Worm (Caenorhabditis elegans) whole organism, mixed stage, embryonic: Measurements from ENCODE around the gene B0524.2.

Experiments used
- M03D4.4 ChIP-seq: sonication (generic microtip); optimal IDR thresholded peaks from 2 replicates; lab custom pipeline; 2017; ENCODE audit warnings: mild to moderate bottlenecking, missing genetic modification characterization, missing compliant biosample characterization
- bed-3 ChIP-seq: fragments of 200-800 bp; sonication (Bioruptor generic); optimal IDR thresholded peaks from 3 replicates; lab custom pipeline; 2018; ENCODE audit warnings: mild to moderate bottlenecking, missing genetic modification characterization, moderate library complexity, missing compliant biosample characterization
- blmp-1 ChIP-seq: fragments of 150-350 bp; optimal IDR thresholded peaks from 2 replicates; lab custom pipeline; 2014; ENCODE audit warnings: missing biosample characterization, missing genetic modification characterization
- ceh-39 ChIP-seq: fragments of 150-350 bp; optimal IDR thresholded peaks from 2 replicates; lab custom pipeline; 2014; ENCODE audit warnings: missing biosample characterization, missing genetic modification characterization
- ceh-43 ChIP-seq: fragments of 200-800 bp; sonication (Bioruptor generic); optimal IDR thresholded peaks from 2 replicates; lab custom pipeline; 2018; ENCODE audit warnings: mild to moderate bottlenecking, missing genetic modification characterization, moderate library complexity, missing compliant biosample characterization
- ceh-83 ChIP-seq: fragments of 200-800 bp; sonication (Bioruptor generic); optimal IDR thresholded peaks from 2 replicates; lab custom pipeline; 2018; ENCODE audit warnings: mild to moderate bottlenecking, missing genetic modification characterization, missing compliant biosample characterization
- ces-1 ChIP-seq: fragments of 150-350 bp; optimal IDR thresholded peaks from 2 replicates; lab custom pipeline; 2014; ENCODE audit warnings: missing biosample characterization, missing genetic modification reagents, missing genetic modification characterization
- cnd-1 ChIP-seq: fragments of 200-800 bp; sonication (Bioruptor generic); optimal IDR thresholded peaks from 2 replicates; lab custom pipeline; 2018; ENCODE audit warnings: mild to moderate bottlenecking, missing genetic modification characterization, missing compliant biosample characterization
- drap-1 ChIP-seq: fragments of 200-800 bp; sonication (Bioruptor generic); optimal IDR thresholded peaks from 3 replicates; lab custom pipeline; 2018; ENCODE audit warnings: mild to moderate bottlenecking, missing genetic modification characterization, missing compliant biosample characterization
- elt-1 ChIP-seq: sonication (generic microtip); optimal IDR thresholded peaks from 2 replicates; lab custom pipeline; 2017; ENCODE audit warnings: missing genetic modification characterization, mild to moderate bottlenecking, missing compliant biosample characterization, antibody characterized with exemption, moderate library complexity, borderline replicate concordance; ENCODE audit not compliant: insufficient read depth
- elt-3 ChIP-seq: fragments of 150-350 bp; optimal IDR thresholded peaks from 2 replicates; lab custom pipeline; 2014; ENCODE audit warnings: missing biosample characterization, missing genetic modification characterization
- lin-13 ChIP-seq: fragments of 150-350 bp; optimal IDR thresholded peaks from 2 replicates; lab custom pipeline; 2014; ENCODE audit warnings: missing biosample characterization, missing genetic modification characterization
- lin-32 ChIP-seq: fragments of 200-800 bp; sonication (Bioruptor generic); optimal IDR thresholded peaks from 2 replicates; lab custom pipeline; 2018; ENCODE audit warnings: mild to moderate bottlenecking, missing genetic modification characterization, missing compliant biosample characterization
- lsy-2 ChIP-seq: fragments of 150-350 bp; optimal IDR thresholded peaks from 2 replicates; lab custom pipeline; 2014; ENCODE audit warnings: missing biosample characterization, missing genetic modification characterization
- mab-5 ChIP-seq: fragments of 150-350 bp; optimal IDR thresholded peaks from 2 replicates; lab custom pipeline; 2014; ENCODE audit warnings: missing biosample characterization, missing genetic modification characterization
- mls-2 ChIP-seq: sonication (generic microtip); optimal IDR thresholded peaks from 2 replicates; lab custom pipeline; 2016; ENCODE audit warnings: mild to moderate bottlenecking, missing genetic modification characterization, moderate library complexity, missing compliant biosample characterization
- nhr-12 ChIP-seq: fragments of 150-350 bp; optimal IDR thresholded peaks from 2 replicates; lab custom pipeline; 2014; ENCODE audit warnings: missing biosample characterization, missing genetic modification characterization
- nhr-2 ChIP-seq: fragments of 150-350 bp; optimal IDR thresholded peaks from 2 replicates; lab custom pipeline; 2014; ENCODE audit warnings: missing biosample characterization, missing genetic modification characterization
- nhr-237 ChIP-seq: fragments of 150-350 bp; optimal IDR thresholded peaks from 2 replicates; lab custom pipeline; 2014; ENCODE audit warnings: missing biosample characterization, missing genetic modification characterization
- nhr-28 ChIP-seq: fragments of 150-350 bp; optimal IDR thresholded peaks from 2 replicates; lab custom pipeline; 2014; ENCODE audit warnings: missing biosample characterization, missing genetic modification characterization
- nhr-76 ChIP-seq: sonication (generic microtip); optimal IDR thresholded peaks from 2 replicates; lab custom pipeline; 2017; ENCODE audit warnings: missing biosample characterization, missing genetic modification characterization
- pha-4 ChIP-seq: fragments of 150-350 bp; optimal IDR thresholded peaks from 2 replicates; lab custom pipeline; 2018; ENCODE audit warnings: missing biosample characterization, missing genetic modification reagents, missing genetic modification characterization
- sem-2 ChIP-seq: fragments of 200-800 bp; sonication (Bioruptor generic); optimal IDR thresholded peaks from 2 replicates; lab custom pipeline; 2018; ENCODE audit warnings: mild to moderate bottlenecking, missing genetic modification characterization, missing compliant biosample characterization
- snpc-4 ChIP-seq: fragments of 150-350 bp; optimal IDR thresholded peaks from 2 replicates; lab custom pipeline; 2014; ENCODE audit warnings: missing biosample characterization, missing genetic modification characterization
- sptf-1 ChIP-seq: sonication (generic microtip); optimal IDR thresholded peaks from 2 replicates; lab custom pipeline; 2017; ENCODE audit warnings: mild to moderate bottlenecking, missing genetic modification characterization, moderate library complexity, missing compliant biosample characterization
- tbx-8 ChIP-seq: fragments of 200-800 bp; sonication (Bioruptor generic); optimal IDR thresholded peaks from 2 replicates; lab custom pipeline; 2018; ENCODE audit warnings: mild to moderate bottlenecking, missing genetic modification characterization, moderate library complexity, missing compliant biosample characterization
- unc-120 ChIP-seq: sonication (generic microtip); optimal IDR thresholded peaks from 2 replicates; lab custom pipeline; 2017; ENCODE audit warnings: missing genetic modification characterization, missing compliant biosample characterization; ENCODE audit not compliant: poor library complexity, severe bottlenecking
- unc-39 ChIP-seq: fragments of 150-350 bp; optimal IDR thresholded peaks from 2 replicates; lab custom pipeline; 2014; ENCODE audit warnings: missing biosample characterization, missing genetic modification characterization
- unc-62 ChIP-seq: fragments of 150-350 bp; optimal IDR thresholded peaks from 2 replicates; lab custom pipeline; 2014; ENCODE audit warnings: missing biosample characterization, missing genetic modification reagents, missing genetic modification characterization
- zip-8 ChIP-seq: fragments of 150-350 bp; optimal IDR thresholded peaks from 2 replicates; lab custom pipeline; 2014; ENCODE audit warnings: missing biosample characterization, missing genetic modification characterization
- ztf-11 ChIP-seq: fragments of 150-350 bp; optimal IDR thresholded peaks from 2 replicates; lab custom pipeline; 2014; ENCODE audit warnings: missing biosample characterization, missing genetic modification characterization

Gene B0524.2

DNA sequence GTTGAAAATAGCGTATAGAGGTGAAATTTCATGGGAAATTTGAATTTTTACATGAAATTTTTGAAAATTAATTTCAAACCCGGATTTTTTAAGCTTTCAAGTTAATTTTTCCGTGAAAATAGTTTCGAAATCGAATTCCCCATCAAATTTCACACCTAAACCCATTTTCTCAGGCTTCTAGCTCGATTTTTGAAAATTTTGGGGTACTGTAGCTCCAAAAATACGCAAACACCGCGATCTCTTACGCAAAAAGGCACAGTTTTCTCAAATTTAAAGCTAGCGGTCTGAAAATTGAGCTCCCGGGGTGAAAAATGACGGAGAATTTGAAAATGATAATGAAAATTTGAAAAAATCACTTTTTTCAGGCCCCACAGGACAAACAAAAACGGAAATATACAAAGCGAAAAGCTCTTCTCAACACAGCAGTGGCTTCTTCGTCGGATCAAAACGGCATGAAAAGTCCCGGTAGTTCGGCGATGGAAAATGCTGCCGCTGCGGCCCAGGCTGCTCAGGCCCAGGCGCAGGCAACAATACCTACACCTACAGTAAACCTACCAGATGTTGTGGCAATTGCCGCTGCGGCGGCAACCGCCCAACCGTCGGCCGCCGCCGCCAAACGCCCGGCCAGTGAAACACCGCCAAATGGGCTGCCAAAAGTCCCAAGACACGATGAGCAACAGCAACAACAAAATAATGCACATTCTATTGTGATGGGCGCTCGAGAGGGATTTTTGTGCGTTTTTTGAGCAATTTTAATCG, 35.1 kb downstream of the B0524.2 start:
- TF ChIP-seq pha-4: no peak
- peak; percentile 11 for TF ChIP-seq lin-13 (tag; lab: Kevin White, UChicago)
- TF ChIP-seq nhr-76 (tag; lab: Kevin White, UChicago): no peak
- TF ChIP-seq sem-2 (GFP tag; lab: Kevin White, UChicago): no peak
- no peak for TF ChIP-seq elt-3 (tag; lab: Kevin White, UChicago)
- peak; percentile 3 for TF ChIP-seq lsy-2

DNA sequence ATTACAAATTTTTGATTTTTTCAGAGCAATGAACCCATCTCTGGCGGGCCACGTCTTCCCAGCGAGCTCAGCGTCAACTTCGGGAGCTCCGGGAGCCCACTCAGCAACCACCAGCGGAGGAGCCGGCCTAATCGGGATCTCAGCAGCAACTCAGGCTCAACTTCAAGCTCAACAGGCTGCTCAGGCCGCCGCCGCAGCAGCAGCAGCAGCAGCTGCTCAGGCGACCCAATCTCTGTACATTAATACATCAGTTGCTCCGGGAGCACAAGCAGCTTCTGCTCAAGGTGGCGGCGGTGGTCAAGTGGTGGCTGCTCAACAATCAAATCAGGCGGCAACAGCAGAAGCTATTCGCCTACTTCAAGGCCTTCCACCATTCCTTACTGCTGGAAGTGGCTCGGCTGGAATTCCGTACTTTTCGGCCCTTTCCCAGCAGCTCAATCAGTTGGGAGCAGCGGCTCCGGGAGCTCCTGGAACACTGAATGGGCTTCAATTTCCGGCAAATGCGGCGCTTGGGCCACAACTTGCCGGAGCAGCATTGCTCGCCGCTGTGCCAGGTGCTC, 36.9 kb downstream of the B0524.2 start:
- TF ChIP-seq mls-2 (tag; lab: Kevin White, UChicago) (no peak), ceh-43 (GFP tag; lab: Kevin White, UChicago) (no peak), bed-3 (GFP tag; lab: Kevin White, UChicago) (no peak), ztf-11 (tag; lab: Kevin White, UChicago) (no peak), drap-1 (no peak), unc-39 (tag; lab: Kevin White, UChicago) (no peak), cnd-1 (tag; lab: Kevin White, UChicago) (no peak), zip-8 (no peak), unc-120 (tag; lab: Kevin White, UChicago) (no peak), pha-4 (no peak), M03D4.4 (tag; lab: Kevin White, UChicago) (no peak), lsy-2 (no peak), mab-5 (tag; lab: Kevin White, UChicago) (no peak), elt-1 (tag; lab: Kevin White, UChicago) (no peak), sem-2 (GFP tag; lab: Kevin White, UChicago) (no peak), tbx-8 (GFP tag; lab: Kevin White, UChicago) (no peak)

DNA sequence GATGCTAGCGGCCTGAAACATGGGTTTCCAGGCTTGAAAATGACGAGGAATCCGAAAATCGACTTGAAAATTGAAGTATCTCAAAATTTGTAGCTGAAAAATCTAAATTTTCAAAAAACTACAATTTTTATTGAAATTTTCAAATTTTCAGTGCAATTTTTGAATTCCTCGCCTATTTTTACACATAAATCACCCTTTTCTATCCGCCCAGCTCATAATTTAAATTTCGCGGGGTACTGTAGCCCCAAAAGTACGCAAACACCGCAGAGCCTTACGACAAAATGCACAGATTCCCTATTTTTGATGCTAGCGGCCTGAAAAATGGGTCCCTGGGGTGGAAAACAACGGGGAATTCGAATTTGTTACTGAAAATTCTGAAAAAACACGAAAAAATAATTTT, 37.7 kb downstream of the B0524.2 start:
- TF ChIP-seq lsy-2 (peak; percentile 12), nhr-28 (tag; lab: Kevin White, UChicago) (no peak), mls-2 (tag; lab: Kevin White, UChicago) (no peak), drap-1 (no peak), nhr-12 (no peak), unc-39 (tag; lab: Kevin White, UChicago) (no peak), tbx-8 (GFP tag; lab: Kevin White, UChicago) (no peak)

DNA sequence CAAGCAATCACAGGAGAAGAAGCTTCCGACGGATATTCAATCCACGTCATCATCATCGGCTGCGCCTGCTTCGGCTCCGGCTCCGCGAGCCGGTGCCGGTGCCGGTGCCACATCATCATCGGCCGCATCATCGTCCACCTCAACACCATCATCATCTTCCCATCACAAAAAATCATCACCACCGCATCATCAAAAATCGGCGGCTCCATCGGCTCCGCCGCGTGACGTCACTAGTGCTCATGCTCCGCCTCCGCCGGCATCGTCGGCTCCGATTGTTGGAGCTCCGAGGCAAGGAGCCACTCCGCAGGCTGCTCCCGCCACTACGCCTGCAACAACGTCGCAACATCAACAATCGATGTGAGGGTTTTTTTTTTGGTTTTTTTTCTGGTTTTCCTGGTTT, 38.2 kb downstream of the B0524.2 start:
- TF ChIP-seq unc-62 (GFP tag; lab: Kevin White, UChicago) (no peak), lsy-2 (no peak), mls-2 (tag; lab: Kevin White, UChicago) (no peak), unc-120 (tag; lab: Kevin White, UChicago) (no peak), nhr-237 (tag; lab: Kevin White, UChicago) (no peak), ceh-39 (no peak), nhr-2 (tag; lab: Kevin White, UChicago) (no peak), lin-13 (tag; lab: Kevin White, UChicago) (no peak), M03D4.4 (tag; lab: Kevin White, UChicago) (no peak), elt-1 (tag; lab: Kevin White, UChicago) (no peak), cnd-1 (tag; lab: Kevin White, UChicago) (no peak), zip-8 (no peak), ceh-83 (no peak), sptf-1 (tag; lab: Kevin White, UChicago) (no peak), tbx-8 (GFP tag; lab: Kevin White, UChicago) (no peak), drap-1 (no peak), lin-32 (GFP tag; lab: Kevin White, UChicago) (no peak)

DNA sequence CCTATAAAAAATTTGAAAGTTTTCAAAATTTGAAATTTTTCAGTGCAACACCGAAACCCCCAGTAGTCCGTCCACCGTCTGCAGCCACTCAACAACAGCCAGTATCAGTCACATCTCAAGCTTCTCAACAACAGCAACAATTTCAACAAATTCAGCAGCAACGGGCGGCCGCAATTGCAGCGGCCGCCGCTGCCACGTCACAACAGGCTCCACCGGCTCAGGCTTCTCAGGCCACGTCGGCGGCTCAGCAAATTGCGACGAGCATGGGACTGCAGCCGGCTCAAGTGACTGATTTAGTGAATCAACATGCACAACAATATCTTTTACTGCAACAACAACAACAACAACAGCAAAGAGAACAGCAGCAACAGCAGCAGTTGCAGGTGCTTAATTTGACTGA, 40.3 kb downstream of the B0524.2 start:
- TF ChIP-seq snpc-4 (tag; lab: Kevin White, UChicago) (no peak), ces-1 (GFP tag; lab: Kevin White, UChicago) (no peak), nhr-28 (tag; lab: Kevin White, UChicago) (no peak), sptf-1 (tag; lab: Kevin White, UChicago) (no peak), blmp-1 (tag; lab: Kevin White, UChicago) (no peak), nhr-237 (tag; lab: Kevin White, UChicago) (no peak), lsy-2 (no peak), elt-1 (tag; lab: Kevin White, UChicago) (no peak), pha-4 (no peak), nhr-12 (no peak), lin-13 (tag; lab: Kevin White, UChicago) (no peak)
